Worm (Caenorhabditis elegans) whole organism, young adult: ENCODE data around the gene F58D12.3.

ENCODE experiments used
- B0336.3 ChIP-seq: fragments of 200-800 bp; sonication (Bioruptor generic); IDR thresholded peaks from 2 replicates; pipeline ENCODE4 v1.3.6; 2022; ENCODE audit warnings: missing genetic modification characterization, missing compliant biosample characterization
- C06A6.2 ChIP-seq: fragments of 200-800 bp; sonication (Bioruptor generic); conservative IDR thresholded peaks from 2 replicates; pipeline ENCODE4 v1.3.6; 2022; ENCODE audit warnings: missing genetic modification characterization, missing compliant biosample characterization
- C17E4.6 ChIP-seq: fragments of 200-800 bp; sonication (Bioruptor generic); IDR thresholded peaks from 2 replicates; pipeline ENCODE4 v1.3.6; 2022; ENCODE audit warnings: missing genetic modification reagents, missing genetic modification characterization, missing compliant biosample characterization
- F33H1.4 ChIP-seq: fragments of 200-800 bp; sonication (Bioruptor generic); IDR thresholded peaks from 2 replicates; pipeline ENCODE4 v1.3.6; 2022; ENCODE audit warnings: missing genetic modification reagents, missing genetic modification characterization, missing compliant biosample characterization
- F39B2.1 ChIP-seq: fragments of 200-800 bp; sonication (Bioruptor generic); IDR thresholded peaks from 2 replicates; pipeline ENCODE4 v1.3.6; 2022; ENCODE audit warnings: missing genetic modification reagents, missing genetic modification characterization, missing compliant biosample characterization
- F49E8.2 ChIP-seq: sonication (generic microtip); optimal IDR thresholded peaks from 3 replicates; lab custom pipeline; 2017; ENCODE audit warnings: missing genetic modification characterization, mild to moderate bottlenecking, missing compliant biosample characterization, antibody characterized with exemption, moderate library complexity; ENCODE audit not compliant: insufficient read depth
- Y53G8AR.9 ChIP-seq: fragments of 200-800 bp; sonication (Bioruptor generic); conservative IDR thresholded peaks from 2 replicates; pipeline ENCODE4 v1.3.6; 2022; ENCODE audit warnings: missing genetic modification reagents, missing genetic modification characterization, missing compliant biosample characterization
- Y56A3A.18 ChIP-seq: fragments of 200-800 bp; sonication (Bioruptor generic); IDR thresholded peaks from 2 replicates; pipeline ENCODE4 v1.3.6; 2022; ENCODE audit warnings: missing genetic modification reagents, missing genetic modification characterization, missing compliant biosample characterization
- akir-1 ChIP-seq: fragments of 200-800 bp; sonication (Bioruptor generic); optimal IDR thresholded peaks from 2 replicates; lab custom pipeline; 2018; ENCODE audit warnings: mild to moderate bottlenecking, missing genetic modification characterization, moderate library complexity, missing compliant biosample characterization
- ama-1 ChIP-seq, 3 experiments: fragments of 150-350 bp in 1 of 3; sonication (generic microtip) in 2 of 3; optimal IDR thresholded peaks; 2 replicates each; lab custom pipeline; 2014 to 2018; ENCODE audit warnings: missing biosample characterization in 2 of 3, missing genetic modification characterization in 2 of 3, missing genetic modification reagents in 2 of 3
- athp-1 ChIP-seq: sonication (generic microtip); optimal IDR thresholded peaks from 2 replicates; lab custom pipeline; 2017; ENCODE audit warnings: mild to moderate bottlenecking, missing genetic modification characterization, missing compliant biosample characterization
- attf-3 ChIP-seq: fragments of 200-800 bp; sonication (Bioruptor generic); conservative IDR thresholded peaks from 2 replicates; pipeline ENCODE4 v1.3.6; 2022; ENCODE audit warnings: missing genetic modification reagents, missing genetic modification characterization, missing compliant biosample characterization
- bed-2 ChIP-seq: fragments of 200-800 bp; sonication (Bioruptor generic); IDR thresholded peaks from 2 replicates; pipeline ENCODE4 v1.3.6; 2022; ENCODE audit warnings: missing genetic modification reagents, missing genetic modification characterization, missing compliant biosample characterization
- cebp-1 ChIP-seq, 2 experiments: fragments of 200-800 bp in 1 of 2; sonication (Bioruptor generic) in 1 of 2; sonication (generic microtip) in 1 of 2; IDR thresholded peaks in 1 of 2; optimal IDR thresholded peaks in 1 of 2; 2 replicates each; pipeline versions ENCODE4 v1.3.6 to Lab custom; 2017 to 2022; ENCODE audit warnings: missing compliant biosample characterization in 2 of 2, missing genetic modification characterization in 2 of 2, mild to moderate bottlenecking in 1 of 2, missing genetic modification reagents in 1 of 2, moderate library complexity in 1 of 2
- dox-1 ChIP-seq: fragments of 200-800 bp; sonication (Bioruptor generic); IDR thresholded peaks from 2 replicates; pipeline ENCODE4 v1.3.6; 2022; ENCODE audit warnings: missing genetic modification reagents, missing genetic modification characterization, missing compliant biosample characterization
- egl-44 ChIP-seq: fragments of 200-800 bp; sonication (Bioruptor generic); IDR thresholded peaks from 2 replicates; pipeline ENCODE4 v1.3.6; 2022; ENCODE audit warnings: missing genetic modification reagents, missing genetic modification characterization, missing compliant biosample characterization
- ekl-4 ChIP-seq: fragments of 200-800 bp; sonication (Bioruptor generic); IDR thresholded peaks from 2 replicates; pipeline ENCODE4 v1.3.6; 2022; ENCODE audit warnings: missing genetic modification reagents, missing genetic modification characterization, missing compliant biosample characterization
- ets-4 ChIP-seq: fragments of 200-800 bp; sonication (Bioruptor generic); optimal IDR thresholded peaks from 2 replicates; lab custom pipeline; 2018; ENCODE audit warnings: mild to moderate bottlenecking, missing genetic modification characterization, missing compliant biosample characterization
- gei-17 ChIP-seq: fragments of 200-800 bp; sonication (Bioruptor generic); optimal IDR thresholded peaks from 2 replicates; lab custom pipeline; 2018; ENCODE audit warnings: mild to moderate bottlenecking, missing genetic modification characterization, missing compliant biosample characterization
- hlh-12 ChIP-seq: sonication (generic microtip); optimal IDR thresholded peaks from 2 replicates; lab custom pipeline; 2016; ENCODE audit warnings: missing genetic modification characterization, missing compliant biosample characterization
- hmg-1.2 ChIP-seq: fragments of 200-800 bp; sonication (Bioruptor generic); IDR thresholded peaks from 2 replicates; pipeline ENCODE4 v1.3.6; 2022; ENCODE audit warnings: missing genetic modification reagents, missing genetic modification characterization, missing compliant biosample characterization
- hmg-20 ChIP-seq: fragments of 200-800 bp; sonication (Bioruptor generic); IDR thresholded peaks from 2 replicates; pipeline ENCODE4 v1.3.6; 2022; ENCODE audit warnings: missing genetic modification reagents, missing genetic modification characterization, missing compliant biosample characterization
- hsf-1 ChIP-seq: fragments of 200-800 bp; sonication (Bioruptor generic); IDR thresholded peaks from 2 replicates; pipeline ENCODE4 v1.3.6; 2022; ENCODE audit warnings: missing genetic modification reagents, missing genetic modification characterization, missing compliant biosample characterization
- let-607 ChIP-seq, 2 experiments: fragments of 200-800 bp in 1 of 2; sonication (Bioruptor generic) in 1 of 2; sonication (generic microtip) in 1 of 2; optimal IDR thresholded peaks; 2 replicates each; lab custom pipeline; 2016 to 2018; ENCODE audit warnings: mild to moderate bottlenecking in 2 of 2, missing compliant biosample characterization in 2 of 2, missing genetic modification characterization in 2 of 2, moderate library complexity in 2 of 2, missing genotype in 1 of 2
- lin-26 ChIP-seq: fragments of 200-800 bp; sonication (Bioruptor generic); IDR thresholded peaks from 2 replicates; pipeline ENCODE4 v1.3.6; 2022; ENCODE audit warnings: missing genetic modification reagents, missing genetic modification characterization, missing compliant biosample characterization
- lin-40 ChIP-seq: sonication (generic microtip); optimal IDR thresholded peaks from 2 replicates; lab custom pipeline; 2016; ENCODE audit warnings: missing genetic modification characterization, mild to moderate bottlenecking, missing compliant biosample characterization, missing genotype, missing genetic modification reagents
- lin-54 ChIP-seq: fragments of 200-800 bp; sonication (Bioruptor generic); optimal IDR thresholded peaks from 2 replicates; lab custom pipeline; 2018; ENCODE audit warnings: mild to moderate bottlenecking, missing genetic modification characterization, missing compliant biosample characterization
- madf-3 ChIP-seq: fragments of 200-800 bp; sonication (Bioruptor generic); IDR thresholded peaks from 2 replicates; pipeline ENCODE4 v1.3.6; 2022; ENCODE audit warnings: missing genetic modification reagents, missing genetic modification characterization, missing compliant biosample characterization
- mcd-1 ChIP-seq: fragments of 200-800 bp; sonication (Bioruptor generic); IDR thresholded peaks from 2 replicates; pipeline ENCODE4 v1.3.6; 2022; ENCODE audit warnings: missing genetic modification reagents, missing genetic modification characterization, missing compliant biosample characterization
- mel-28 ChIP-seq: sonication (generic microtip); optimal IDR thresholded peaks from 2 replicates; lab custom pipeline; 2016; ENCODE audit warnings: borderline replicate concordance, mild to moderate bottlenecking, missing genetic modification characterization, missing compliant biosample characterization
- nfya-2 ChIP-seq: fragments of 200-800 bp; sonication (Bioruptor generic); IDR thresholded peaks from 2 replicates; pipeline ENCODE4 v1.3.6; 2022; ENCODE audit warnings: missing genetic modification reagents, missing genetic modification characterization, missing compliant biosample characterization
- nhr-80 ChIP-seq: sonication (generic microtip); optimal IDR thresholded peaks from 2 replicates; lab custom pipeline; 2016; ENCODE audit warnings: missing genetic modification characterization, missing compliant biosample characterization
- nhr-90 ChIP-seq: sonication (generic microtip); optimal IDR thresholded peaks from 2 replicates; lab custom pipeline; 2016; ENCODE audit warnings: missing genotype, mild to moderate bottlenecking, missing genetic modification characterization, missing compliant biosample characterization
- rcor-1 ChIP-seq: fragments of 200-800 bp; sonication (Bioruptor generic); IDR thresholded peaks from 2 replicates; pipeline ENCODE4 v1.3.6; 2022; ENCODE audit warnings: missing genetic modification reagents, missing genetic modification characterization, missing compliant biosample characterization
- repo-1 ChIP-seq: sonication (generic microtip); optimal IDR thresholded peaks from 2 replicates; lab custom pipeline; 2017; ENCODE audit warnings: mild to moderate bottlenecking, missing genetic modification characterization, missing compliant biosample characterization
- sea-2 ChIP-seq: fragments of 200-800 bp; sonication (Bioruptor generic); IDR thresholded peaks from 2 replicates; pipeline ENCODE4 v1.3.6; 2022; ENCODE audit warnings: missing genetic modification characterization, missing compliant biosample characterization
- snpc-1.3 ChIP-seq: sonication (generic microtip); optimal IDR thresholded peaks from 2 replicates; lab custom pipeline; 2017; ENCODE audit warnings: missing genetic modification characterization, mild to moderate bottlenecking, missing compliant biosample characterization, antibody characterized with exemption, moderate library complexity, missing genotype, missing genetic modification reagents; ENCODE audit not compliant: insufficient read depth
- snpc-4 ChIP-seq, 5 experiments: fragments of 150-350 bp in 1 of 5; sonication (generic microtip) in 4 of 5; optimal IDR thresholded peaks; 2 replicates each; lab custom pipeline; 2014 to 2018; ENCODE audit warnings: missing genetic modification characterization in 5 of 5, missing biosample characterization in 3 of 5, antibody characterized with exemption in 2 of 5, mild to moderate bottlenecking in 2 of 5, missing compliant biosample characterization in 2 of 5, missing genotype in 2 of 5, moderate library complexity in 2 of 5, missing genetic modification reagents in 1 of 5
- tbp1 ChIP-seq: fragments of 200-800 bp; sonication (Bioruptor generic); optimal IDR thresholded peaks from 2 replicates; lab custom pipeline; 2018; ENCODE audit warnings: mild to moderate bottlenecking, missing genetic modification characterization, missing compliant biosample characterization
- tlf-1 ChIP-seq: fragments of 200-800 bp; sonication (Bioruptor generic); optimal IDR thresholded peaks from 2 replicates; lab custom pipeline; 2018; ENCODE audit warnings: mild to moderate bottlenecking, missing genetic modification characterization, missing compliant biosample characterization
- unc-130 ChIP-seq: sonication (generic microtip); optimal IDR thresholded peaks from 2 replicates; lab custom pipeline; 2016; ENCODE audit warnings: missing genetic modification reagents, missing genetic modification characterization, missing compliant biosample characterization
- ztf-18 ChIP-seq: sonication (generic microtip); optimal IDR thresholded peaks from 2 replicates; lab custom pipeline; 2016; ENCODE audit warnings: missing genotype, mild to moderate bottlenecking, missing genetic modification characterization, missing compliant biosample characterization
- ztf-22 ChIP-seq: fragments of 200-800 bp; sonication (Bioruptor generic); optimal IDR thresholded peaks from 2 replicates; lab custom pipeline; 2018; ENCODE audit warnings: mild to moderate bottlenecking, missing genetic modification characterization, moderate library complexity, missing compliant biosample characterization

The F58D12.3 gene

ce11 chrV:14057540-14057939 lies at the start of gene F58D12.3:
Gene F58D12.3 (plus strand): TSS chrV:14057840.
- no peak for TF ChIP-seq hmg-1.2 (GFP tag; lab: Robert Waterston, UW)
- TF ChIP-seq, all 124 proteins: peak for 0

DNA sequence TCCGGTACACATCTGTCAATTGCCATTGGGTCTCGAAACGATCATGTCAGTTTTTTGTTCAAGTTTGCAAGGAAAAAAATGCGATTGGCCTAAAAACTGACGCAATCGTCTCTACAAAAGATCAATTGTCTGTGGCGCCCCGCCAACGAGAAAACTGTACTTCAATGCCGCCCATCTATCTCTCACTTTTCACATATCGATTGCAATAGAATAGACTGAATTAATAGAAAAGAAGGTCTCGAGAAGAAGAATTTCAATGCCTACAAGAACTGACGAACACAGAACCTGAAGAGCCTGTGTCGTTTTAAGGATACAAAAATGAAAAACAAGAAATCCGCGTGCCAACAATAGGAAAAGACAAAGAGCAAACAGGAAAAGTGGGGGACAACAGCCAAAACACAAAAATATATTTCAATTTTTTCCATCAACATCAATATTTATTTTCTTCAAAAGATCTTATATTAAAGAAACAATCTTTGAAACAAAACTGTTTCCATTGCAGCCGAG lies 49.2 kb upstream of the F58D12.3 start:
- TF ChIP-seq mcd-1 (GFP tag; lab: Robert Waterston, UW), result peak; percentile 42; the same call in 1 of the 2 replicates
- no peak for TF ChIP-seq ets-4 (GFP tag; lab: Kevin White, UChicago)
- TF ChIP-seq C06A6.2, result no peak
- TF ChIP-seq athp-1 (tag; lab: Kevin White, UChicago), result peak; percentile 49
- peak; percentile 53; the same call in 1 of the 2 replicates for TF ChIP-seq hsf-1 (GFP tag; lab: Robert Waterston, UW)
- TF ChIP-seq ztf-22 (GFP tag; lab: Kevin White, UChicago), result peak; percentile 4
- peak; percentile 16; the same call in 1 of the 2 replicates for TF ChIP-seq F33H1.4 (GFP tag; lab: Robert Waterston, UW)
- peak; percentile 61 for TF ChIP-seq Y53G8AR.9 (GFP tag; lab: Robert Waterston, UW)
- peak; percentile 50 for TF ChIP-seq F49E8.2 (tag; lab: Kevin White, UChicago)
- peak; percentile 37 for TF ChIP-seq ztf-18 (tag; lab: Kevin White, UChicago)
- 0 out of 2 replicates have a peak, but pooled peaks have one; percentile 64 for TF ChIP-seq hmg-20 (GFP tag; lab: Robert Waterston, UW)
- TF ChIP-seq gei-17, result no peak
- peak; percentile 65 to 79 for TF ChIP-seq let-607 (tag; optimal IDR thresholded peaks at IDR 0.05; lab: Kevin White, UChicago)
- TF ChIP-seq ekl-4 (GFP tag; lab: Robert Waterston, UW), result peak; percentile 40; the same call in 1 of the 2 replicates
- TF ChIP-seq lin-40 (tag; lab: Kevin White, UChicago), result peak; percentile 36
- TF ChIP-seq rcor-1 (GFP tag; lab: Robert Waterston, UW), result peak; percentile 41
- TF ChIP-seq lin-54 (GFP tag; lab: Kevin White, UChicago), result peak; percentile 43
- TF ChIP-seq madf-3 (GFP tag; lab: Robert Waterston, UW), result peak; percentile 72; the same call in 1 of the 2 replicates
- TF ChIP-seq tlf-1 (GFP tag; lab: Kevin White, UChicago), result no peak
- no peak for TF ChIP-seq egl-44 (GFP tag; lab: Robert Waterston, UW)
- TF ChIP-seq sea-2, result no peak
- peak; percentile 65; the same call in 1 of the 2 replicates for TF ChIP-seq Y56A3A.18 (GFP tag; lab: Robert Waterston, UW)
- TF ChIP-seq F39B2.1, result no peak
- TF ChIP-seq attf-3 (GFP tag; lab: Robert Waterston, UW), result no peak
- no peak for TF ChIP-seq mel-28 (tag; lab: Kevin White, UChicago)
- no peak for TF ChIP-seq hlh-12 (tag; lab: Kevin White, UChicago)
- TF ChIP-seq tbp1, result no peak
- TF ChIP-seq nhr-90 (tag; lab: Kevin White, UChicago), result peak; percentile 17
- no peak for TF ChIP-seq unc-130
- peak; percentile 30; the same call in 1 of the 2 replicates for TF ChIP-seq lin-26 (GFP tag; lab: Robert Waterston, UW)
- TF ChIP-seq ama-1 (optimal IDR thresholded peaks at IDR 0.05; lab: Kevin White, UChicago), result no peak
- peak; percentile 32 to 69 for TF ChIP-seq ama-1 (GFP tag; optimal IDR thresholded peaks at IDR 0.05; lab: Kevin White, UChicago)
- TF ChIP-seq dox-1, result peak; percentile 59; the same call in 1 of the 2 replicates
- no peak for TF ChIP-seq snpc-4 (GFP tag; optimal IDR thresholded peaks at IDR 0.05; lab: Kevin White, UChicago)
- TF ChIP-seq snpc-4 (tag; optimal IDR thresholded peaks at IDR 0.05; lab: Kevin White, UChicago), result peak in 1 of 4 experiments; percentile 24
- TF ChIP-seq B0336.3 (GFP tag; lab: Robert Waterston, UW), result peak; percentile 48
- TF ChIP-seq bed-2 (GFP tag; lab: Robert Waterston, UW), result no peak
- 0 out of 2 replicates have a peak, but pooled peaks have one; percentile 27 for TF ChIP-seq C17E4.6 (GFP tag; lab: Robert Waterston, UW)
- peak; percentile 88 for TF ChIP-seq nhr-80
- peak; percentile 76; the same call in 1 of the 2 replicates for TF ChIP-seq nfya-2
- TF ChIP-seq hmg-1.2 (GFP tag; lab: Robert Waterston, UW), result peak; percentile 8; the same call in 1 of the 2 replicates
- peak; percentile 77 for TF ChIP-seq repo-1 (tag; lab: Kevin White, UChicago)
- TF ChIP-seq cebp-1 (GFP tag; IDR thresholded peaks at IDR 0.05; lab: Robert Waterston, UW), result no peak
- peak; percentile 40 for TF ChIP-seq cebp-1 (tag; optimal IDR thresholded peaks at IDR 0.05; lab: Kevin White, UChicago)
- peak; percentile 37 for TF ChIP-seq snpc-1.3 (tag; lab: Kevin White, UChicago)
- no peak for TF ChIP-seq akir-1 (GFP tag; lab: Kevin White, UChicago)
